Fruit fly (Drosophila melanogaster): ENCODE measurements around the gene mtrm.

mtrm gene

DNA sequence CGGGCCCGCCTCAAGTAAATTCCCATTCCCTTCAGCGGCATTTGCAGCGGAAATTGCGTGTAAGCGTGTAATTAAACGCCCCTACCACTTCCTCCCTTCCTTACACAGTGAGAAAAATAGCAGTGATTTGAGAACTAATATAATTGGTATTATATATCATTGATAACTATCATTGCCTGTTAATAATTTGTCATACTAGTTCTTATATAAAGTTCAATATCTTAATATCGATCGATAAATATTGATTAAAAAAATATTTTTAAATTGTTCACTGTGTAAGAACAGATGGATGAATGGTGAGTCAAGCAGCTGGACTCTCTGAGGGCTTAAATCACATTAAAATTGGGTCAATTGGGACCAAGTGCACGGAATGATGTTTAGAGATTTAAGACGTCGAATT, 32.2 kb downstream of the mtrm start (continued):
- TF ChIP-seq ssp (GFP tag; IDR thresholded peaks at IDR 0.05), result 0 out of 2 replicates have a peak, but pooled peaks have one; percentile 16
- TF ChIP-seq Deaf1 (tag; optimal IDR thresholded peaks at IDR 0.05), result peak; percentile 33
- peak; percentile 30 for TF ChIP-seq kah (GFP tag; optimal IDR thresholded peaks at IDR 0.05)
- TF ChIP-seq Sox102F (GFP tag; optimal IDR thresholded peaks at IDR 0.05), result peak; percentile 43
- peak; percentile 24; the same call in 1 of the 2 replicates for TF ChIP-seq CG4730 (GFP tag; IDR thresholded peaks at IDR 0.05)
- no peak for TF ChIP-seq cg (GFP tag; optimal IDR thresholded peaks at IDR 0.05)
- TF ChIP-seq so (GFP tag; IDR thresholded peaks at IDR 0.05), result peak; percentile 52; the same call in 1 of the 3 replicates
- TF ChIP-seq zen (tag; optimal IDR thresholded peaks at IDR 0.05), result peak; percentile 92
- no peak for TF ChIP-seq Rx (GFP tag; IDR thresholded peaks at IDR 0.05)
- no peak for TF ChIP-seq Six4 (GFP tag; optimal IDR thresholded peaks at IDR 0.05)
- peak; percentile 81 for TF ChIP-seq tap (tag; optimal IDR thresholded peaks at IDR 0.05)
- peak; percentile 15 for TF ChIP-seq Asciz (GFP tag; optimal IDR thresholded peaks at IDR 0.05)
- TF ChIP-seq Bgb (GFP tag; IDR thresholded peaks at IDR 0.05; ENCODE audit: partially characterized antibody), result no peak
- TF ChIP-seq CG6813 (GFP tag; optimal IDR thresholded peaks at IDR 0.05), result no peak
- peak; percentile 44 for TF ChIP-seq CG7839 (tag; optimal IDR thresholded peaks at IDR 0.05)
- TF ChIP-seq cas (GFP tag; IDR thresholded peaks at IDR 0.05), result 0 out of 2 replicates have a peak, but pooled peaks have one; percentile 7
- TF ChIP-seq CG3281 (GFP tag; optimal IDR thresholded peaks at IDR 0.05), result peak; percentile 30
- TF ChIP-seq sisA (GFP tag; IDR thresholded peaks at IDR 0.05), result peak; percentile 38
- TF ChIP-seq Spps (tag; optimal IDR thresholded peaks at IDR 0.05), result peak; percentile 53
- TF ChIP-seq CG17568 (GFP tag; optimal IDR thresholded peaks at IDR 0.05), result no peak
- TF ChIP-seq CG1832 (GFP tag; optimal IDR thresholded peaks at IDR 0.05), result no peak
- TF ChIP-seq sim (GFP tag; IDR thresholded peaks at IDR 0.05), result peak; percentile 67; the same call in 1 of the 2 replicates
- peak; percentile 46; the same call in 1 of the 2 replicates for TF ChIP-seq onecut (GFP tag; IDR thresholded peaks at IDR 0.05)
- no peak for TF ChIP-seq CG14965 (GFP tag; optimal IDR thresholded peaks at IDR 0.05; ENCODE audit: borderline replicate concordance)
- peak; percentile 18 for TF ChIP-seq CG15269 (tag; optimal IDR thresholded peaks at IDR 0.05)
- no peak for TF ChIP-seq vfl (GFP tag; optimal IDR thresholded peaks at IDR 0.05)
- peak in 1 of 2 experiments; percentile 8 for TF ChIP-seq bsh (GFP tag; optimal IDR thresholded peaks at IDR 0.05)
- peak; percentile 77 for TF ChIP-seq CG18262 (tag; optimal IDR thresholded peaks at IDR 0.05)
- peak; percentile 58 for TF ChIP-seq CG6854 (GFP tag; optimal IDR thresholded peaks at IDR 0.05)
- TF ChIP-seq CG3163 (GFP tag; optimal IDR thresholded peaks at IDR 0.05), result no peak
- no peak for TF ChIP-seq br (optimal IDR thresholded peaks at IDR 0.05)
- no peak for TF ChIP-seq CG34376 (GFP tag; optimal IDR thresholded peaks at IDR 0.05)
- peak; percentile 20 for TF ChIP-seq CoRest (tag; optimal IDR thresholded peaks at IDR 0.05)
- TF ChIP-seq stc (GFP tag; IDR thresholded peaks at IDR 0.05), result peak; percentile 39; the same call in 1 of the 2 replicates
- peak; percentile 54; the same call in 1 of the 2 replicates for TF ChIP-seq CG32532 (GFP tag; IDR thresholded peaks at IDR 0.05)
- peak; percentile 82 for TF ChIP-seq CG2712 (tag; optimal IDR thresholded peaks at IDR 0.05)
- TF ChIP-seq CG30403 (GFP tag; optimal IDR thresholded peaks at IDR 0.05), result peak; percentile 18
- TF ChIP-seq lola (GFP tag; optimal IDR thresholded peaks at IDR 0.05), result peak in 1 of 3 experiments; percentile 13
- peak; percentile 60 for TF ChIP-seq Fer3 (tag; optimal IDR thresholded peaks at IDR 0.05)
- peak; percentile 66 for TF ChIP-seq Med (GFP tag)
- TF ChIP-seq fd64A (GFP tag; optimal IDR thresholded peaks at IDR 0.05), result no peak
- peak; percentile 83 for TF ChIP-seq CG7271 (tag; optimal IDR thresholded peaks at IDR 0.05)
- TF ChIP-seq Oli (tag; optimal IDR thresholded peaks at IDR 0.05), result peak; percentile 7
- peak; percentile 0 for TF ChIP-seq stwl (tag; optimal IDR thresholded peaks at IDR 0.05)
- TF ChIP-seq ind (GFP tag; optimal IDR thresholded peaks at IDR 0.05), result peak; percentile 42
- no peak for TF ChIP-seq Hsf (GFP tag; optimal IDR thresholded peaks at IDR 0.05)
- TF ChIP-seq CG9876 (GFP tag; optimal IDR thresholded peaks at IDR 0.05), result no peak
- TF ChIP-seq Camta (GFP tag; optimal IDR thresholded peaks at IDR 0.05), result no peak
- peak; percentile 68 for TF ChIP-seq lab (GFP tag; optimal IDR thresholded peaks at IDR 0.05)
- no peak for TF ChIP-seq Scr (GFP tag; IDR thresholded peaks at IDR 0.05; ENCODE audit: partially characterized antibody)
